Fruit fly (Drosophila melanogaster) whole organism, embryonic: Measurements from ENCODE around the gene Mrm2.

Source experiments
- Aef1 ChIP-seq: fragments of 200-800 bp; sonication (Bioruptor generic); IDR thresholded peaks from 3 replicates; pipeline ENCODE4 v1.3.6; 2022; ENCODE audit warnings: missing biosample characterization, missing genetic modification characterization
- CG10147 ChIP-seq: fragments of 200-800 bp; sonication (Bioruptor generic); optimal IDR thresholded peaks from 2 replicates; lab custom pipeline; 2019; ENCODE audit warnings: missing biosample characterization, mild to moderate bottlenecking, missing genetic modification characterization, moderate library complexity
- CG10209 ChIP-seq: fragments of 200-800 bp; sonication (Bioruptor generic); optimal IDR thresholded peaks from 3 replicates; lab custom pipeline; 2017; ENCODE audit warnings: missing biosample characterization, mild to moderate bottlenecking, missing genetic modification characterization, missing genetic modification reagents
- CG10565 ChIP-seq: fragments of 200-800 bp; sonication (Bioruptor generic); optimal IDR thresholded peaks from 3 replicates; lab custom pipeline; 2016; ENCODE audit warnings: missing biosample characterization, mild to moderate bottlenecking, missing genetic modification characterization
- CG11723 ChIP-seq: fragments of 200-800 bp; sonication (Bioruptor generic); optimal IDR thresholded peaks from 2 replicates; lab custom pipeline; 2017; ENCODE audit warnings: missing biosample characterization, mild to moderate bottlenecking, missing genetic modification characterization
- CG14667 ChIP-seq: fragments of 200-800 bp; sonication (Bioruptor generic); IDR thresholded peaks from 2 replicates; pipeline ENCODE4 v1.3.6; 2022; ENCODE audit warnings: missing biosample characterization, missing genetic modification characterization
- CG14860 ChIP-seq: fragments of 200-800 bp; sonication (Bioruptor generic); IDR thresholded peaks from 3 replicates; pipeline ENCODE4 v1.3.6; 2022; ENCODE audit warnings: missing biosample characterization, missing genetic modification characterization; ENCODE audit not compliant: partially characterized antibody
- CG1647 ChIP-seq: fragments of 200-800 bp; sonication (Bioruptor generic); optimal IDR thresholded peaks from 3 replicates; lab custom pipeline; 2016; ENCODE audit warnings: missing biosample characterization, missing genetic modification characterization
- CG16815 ChIP-seq: fragments of 200-800 bp; sonication (Bioruptor generic); optimal IDR thresholded peaks from 3 replicates; lab custom pipeline; 2017; ENCODE audit warnings: missing biosample characterization, mild to moderate bottlenecking, missing genetic modification characterization
- CG18599 ChIP-seq: fragments of 200-800 bp; sonication (Bioruptor generic); optimal IDR thresholded peaks from 3 replicates; lab custom pipeline; 2017; ENCODE audit warnings: missing biosample characterization, missing genetic modification characterization, mild to moderate bottlenecking, moderate library complexity, missing genetic modification reagents
- CG30403 ChIP-seq: fragments of 200-800 bp; sonication (Bioruptor generic); optimal IDR thresholded peaks from 3 replicates; lab custom pipeline; 2016; ENCODE audit warnings: missing biosample characterization, missing genetic modification characterization
- CG3407 ChIP-seq: fragments of 200-800 bp; sonication (Bioruptor generic); optimal IDR thresholded peaks from 2 replicates; lab custom pipeline; 2018; ENCODE audit warnings: missing biosample characterization, mild to moderate bottlenecking, missing genetic modification characterization
- CG8281 ChIP-seq: fragments of 200-800 bp; sonication (Bioruptor generic); optimal IDR thresholded peaks from 2 replicates; lab custom pipeline; 2018; ENCODE audit warnings: missing biosample characterization, mild to moderate bottlenecking, missing genetic modification characterization, moderate library complexity
- Dad ChIP-seq: fragments of 200-800 bp; sonication (Bioruptor generic); optimal IDR thresholded peaks from 3 replicates; lab custom pipeline; 2016; ENCODE audit warnings: missing biosample characterization, missing genetic modification characterization
- Dek ChIP-seq: fragments of 200-800 bp; sonication (Bioruptor generic); optimal IDR thresholded peaks from 3 replicates; lab custom pipeline; 2019; ENCODE audit warnings: missing biosample characterization, mild to moderate bottlenecking, missing genetic modification characterization, moderate library complexity
- Doc3 ChIP-seq: fragments of 200-800 bp; sonication (Bioruptor generic); IDR thresholded peaks from 3 replicates; pipeline ENCODE4 v1.3.6; 2022; ENCODE audit warnings: missing biosample characterization, missing genetic modification characterization; ENCODE audit not compliant: partially characterized antibody
- Dref ChIP-seq: fragments of 200-800 bp; sonication (Bioruptor generic); IDR thresholded peaks from 2 replicates; pipeline ENCODE4 v1.3.6; 2022; ENCODE audit warnings: missing biosample characterization, missing genetic modification characterization
- Drgx ChIP-seq: fragments of 200-800 bp; sonication (Bioruptor generic); IDR thresholded peaks from 2 replicates; pipeline ENCODE4 v1.3.6; 2022; ENCODE audit warnings: missing biosample characterization, missing genetic modification characterization
- Ets65A ChIP-seq: fragments of 200-800 bp; sonication (Bioruptor generic); peaks from one replicate; lab custom pipeline; 2016; ENCODE audit warnings: missing biosample characterization, missing genetic modification characterization
- Fer3 ChIP-seq: fragments of 200-800 bp; sonication (Bioruptor generic); optimal IDR thresholded peaks from 2 replicates; lab custom pipeline; 2018; ENCODE audit warnings: missing biosample characterization, mild to moderate bottlenecking, missing genetic modification characterization, moderate library complexity
- HLH54F ChIP-seq: fragments of 200-800 bp; sonication (Bioruptor generic); optimal IDR thresholded peaks from 3 replicates; lab custom pipeline; 2016; ENCODE audit warnings: missing biosample characterization, missing genetic modification characterization
- Neu2 ChIP-seq: fragments of 200-800 bp; sonication (Bioruptor generic); optimal IDR thresholded peaks from 3 replicates; lab custom pipeline; 2016; ENCODE audit warnings: missing biosample characterization, missing genetic modification characterization, borderline replicate concordance
- Oaz ChIP-seq: fragments of 200-800 bp; sonication (Bioruptor generic); IDR thresholded peaks from 2 replicates; pipeline ENCODE4 v1.3.6; 2022; ENCODE audit warnings: missing biosample characterization, missing genetic modification characterization
- Opbp ChIP-seq: fragments of 200-800 bp; sonication (Bioruptor generic); IDR thresholded peaks from 3 replicates; pipeline ENCODE4 v1.3.6; 2022; ENCODE audit warnings: missing biosample characterization, missing genetic modification characterization; ENCODE audit not compliant: partially characterized antibody
- Optix ChIP-seq: fragments of 200-800 bp; sonication (Bioruptor generic); IDR thresholded peaks from 3 replicates; pipeline ENCODE4 v1.3.6; 2022; ENCODE audit warnings: missing biosample characterization, missing genetic modification characterization
- PHDP ChIP-seq: fragments of 200-800 bp; sonication (Bioruptor generic); optimal IDR thresholded peaks from 3 replicates; lab custom pipeline; 2018; ENCODE audit warnings: missing biosample characterization, mild to moderate bottlenecking, missing genetic modification characterization, moderate library complexity
- Spps ChIP-seq: fragments of 200-800 bp; sonication (Bioruptor generic); optimal IDR thresholded peaks from 2 replicates; lab custom pipeline; 2018; ENCODE audit warnings: missing biosample characterization, mild to moderate bottlenecking, missing genetic modification characterization
- Stat92E ChIP-seq, 3 experiments: fragments of >200 bp in 2 of 3; fragments of 200-800 bp in 1 of 3; sonication (Bioruptor generic) in 1 of 3; optimal IDR thresholded peaks; 2 replicates each; lab custom pipeline; 2017 to 2019; ENCODE audit warnings: missing biosample characterization in 3 of 3, missing genetic modification characterization in 3 of 3, mild to moderate bottlenecking in 1 of 3, moderate library complexity in 1 of 3
- YL-1 ChIP-seq: fragments of 200-800 bp; sonication (Bioruptor generic); optimal IDR thresholded peaks from 3 replicates; lab custom pipeline; 2017; ENCODE audit warnings: missing biosample characterization, mild to moderate bottlenecking, missing genetic modification characterization
- amos ChIP-seq: fragments of 200-800 bp; sonication (Bioruptor generic); IDR thresholded peaks from 2 replicates; pipeline ENCODE4 v1.3.6; 2022; ENCODE audit warnings: missing biosample characterization, missing genetic modification characterization; ENCODE audit not compliant: partially characterized antibody
- ash1 ChIP-seq: fragments of 200-800 bp; sonication (Bioruptor generic); optimal IDR thresholded peaks from 2 replicates; lab custom pipeline; 2018; ENCODE audit warnings: missing biosample characterization, mild to moderate bottlenecking, missing genetic modification characterization
- chinmo ChIP-seq: fragments of 200-800 bp; sonication (Bioruptor generic); IDR thresholded peaks from 4 replicates; pipeline ENCODE4 v1.3.6; 2022; ENCODE audit warnings: missing biosample characterization, missing genetic modification characterization; ENCODE audit not compliant: partially characterized antibody
- crol ChIP-seq: fragments of 200-800 bp; sonication (Bioruptor generic); IDR thresholded peaks from 2 replicates; pipeline ENCODE4 v1.3.6; 2022; ENCODE audit warnings: missing biosample characterization, missing genetic modification characterization
- crp ChIP-seq, 2 experiments: fragments of 200-800 bp; sonication (Bioruptor generic); optimal IDR thresholded peaks; 2 replicates in 1 of 2; 3 replicates in 1 of 2; lab custom pipeline; 2017; ENCODE audit warnings: missing biosample characterization in 2 of 2, missing genetic modification characterization in 2 of 2, mild to moderate bottlenecking in 1 of 2, moderate library complexity in 1 of 2
- dmrt11E ChIP-seq: fragments of 200-800 bp; sonication (Bioruptor generic); optimal IDR thresholded peaks from 3 replicates; lab custom pipeline; 2018; ENCODE audit warnings: missing biosample characterization, mild to moderate bottlenecking, missing genetic modification characterization, moderate library complexity
- dmrt99B ChIP-seq: fragments of 200-800 bp; sonication (Bioruptor generic); optimal IDR thresholded peaks from 2 replicates; lab custom pipeline; 2018; ENCODE audit warnings: missing biosample characterization, mild to moderate bottlenecking, missing genetic modification characterization, moderate library complexity
- eve ChIP-seq, 2 experiments: fragments of >200 bp; optimal IDR thresholded peaks; 2 replicates each; lab custom pipeline; 2017; ENCODE audit warnings: missing biosample characterization in 2 of 2, missing genetic modification characterization in 2 of 2
- exex ChIP-seq: fragments of 200-800 bp; sonication (Bioruptor generic); optimal IDR thresholded peaks from 4 replicates; lab custom pipeline; 2018; ENCODE audit warnings: missing biosample characterization, mild to moderate bottlenecking, missing genetic modification characterization, moderate library complexity
- fd3F ChIP-seq: fragments of 200-800 bp; sonication (Bioruptor generic); optimal IDR thresholded peaks from 2 replicates; lab custom pipeline; 2018; ENCODE audit warnings: missing biosample characterization, mild to moderate bottlenecking, missing genetic modification characterization, moderate library complexity
- ftz-f1 ChIP-seq: fragments of 200-800 bp; sonication (Bioruptor generic); optimal IDR thresholded peaks from 2 replicates; lab custom pipeline; 2016; ENCODE audit warnings: missing biosample characterization, missing genetic modification characterization
- hbn ChIP-seq: fragments of 200-800 bp; sonication (Bioruptor generic); IDR thresholded peaks from 2 replicates; pipeline ENCODE4 v1.3.6; 2022; ENCODE audit warnings: missing biosample characterization, missing genetic modification characterization; ENCODE audit not compliant: partially characterized antibody
- klu ChIP-seq: fragments of 200-800 bp; sonication (Bioruptor generic); IDR thresholded peaks from 2 replicates; pipeline ENCODE4 v1.3.6; 2022; ENCODE audit warnings: missing biosample characterization, missing genetic modification characterization
- lmd ChIP-seq: fragments of 200-800 bp; sonication (Bioruptor generic); IDR thresholded peaks from 2 replicates; pipeline ENCODE4 v1.3.6; 2022; ENCODE audit warnings: missing biosample characterization, missing genetic modification characterization
- pan ChIP-seq, 4 experiments: fragments of >200 bp in 3 of 4; fragments of 200-800 bp in 1 of 4; sonication (Bioruptor generic) in 1 of 4; optimal IDR thresholded peaks in 3 of 4; IDR thresholded peaks in 1 of 4; 2 replicates each; pipeline versions ENCODE4 v1.3.6 to Lab custom; 2017 to 2022; ENCODE audit warnings: missing biosample characterization in 2 of 4, missing genetic modification characterization in 2 of 4, mixed read lengths in 1 of 4
- repo ChIP-seq: fragments of 200-800 bp; sonication (Bioruptor generic); optimal IDR thresholded peaks from 2 replicates; lab custom pipeline; 2016; ENCODE audit warnings: missing biosample characterization, missing genetic modification characterization
- slou ChIP-seq: fragments of 200-800 bp; sonication (Bioruptor generic); optimal IDR thresholded peaks from 3 replicates; lab custom pipeline; 2016; ENCODE audit warnings: missing biosample characterization, missing genetic modification characterization
- stc ChIP-seq: fragments of 200-800 bp; sonication (Bioruptor generic); IDR thresholded peaks from 2 replicates; pipeline ENCODE4 v1.3.6; 2022; ENCODE audit warnings: missing biosample characterization, missing genetic modification characterization

Gene Mrm2

dm6 chr3R:19902926-19903739, 41.7 kb downstream of the Mrm2 start, which contains the start of gene ClpX (continued):
- TF ChIP-seq Fer3, result no peak
- peak; percentile 50 for TF ChIP-seq Dad (GFP tag; lab: Kevin White, UChicago)
- TF ChIP-seq CG11723, result no peak
- peak; percentile 82 to 97 for TF ChIP-seq crp (GFP tag; optimal IDR thresholded peaks at IDR 0.05; lab: Kevin White, UChicago)
- no peak for TF ChIP-seq CG10565
- no peak for TF ChIP-seq repo (GFP tag; lab: Kevin White, UChicago)
- peak; percentile 17 for TF ChIP-seq PHDP (tag; lab: Kevin White, UChicago)
- TF ChIP-seq Opbp (GFP tag; lab: Robert Waterston, UW), result peak; percentile 69
- 0 out of 4 replicates have a peak, but pooled peaks have one; percentile 41 for TF ChIP-seq chinmo
- no peak for TF ChIP-seq Aef1 (GFP tag; lab: Robert Waterston, UW)
- no peak for TF ChIP-seq stc (GFP tag; lab: Robert Waterston, UW)
- TF ChIP-seq Oaz (GFP tag; lab: Robert Waterston, UW), result no peak
- TF ChIP-seq dmrt11E, result no peak
- TF ChIP-seq ash1 (GFP tag; lab: Kevin White, UChicago), result no peak
- no peak for TF ChIP-seq pan (optimal IDR thresholded peaks at IDR 0.05; lab: Kevin White, UChicago)
- peak in 1 of 2 experiments; percentile 12 for TF ChIP-seq pan (GFP tag; optimal IDR thresholded peaks at IDR 0.05 in 1 of 2, IDR thresholded peaks at IDR 0.05 in 1 of 2)
- TF ChIP-seq CG14667 (GFP tag; lab: Robert Waterston, UW), result no peak
- TF ChIP-seq CG10147 (GFP tag; lab: Kevin White, UChicago), result peak; percentile 29
- no peak for TF ChIP-seq lmd (GFP tag; lab: Robert Waterston, UW)
- no peak for TF ChIP-seq ftz-f1 (GFP tag; lab: Kevin White, UChicago)
- no peak for TF ChIP-seq CG8281
- TF ChIP-seq Neu2 (GFP tag; lab: Kevin White, UChicago), result no peak
- TF ChIP-seq Ets65A (GFP tag; lab: Kevin White, UChicago), result no peak
- no peak for TF ChIP-seq CG1647 (GFP tag; lab: Kevin White, UChicago)
- TF ChIP-seq Drgx, result no peak
- TF ChIP-seq eve (GFP tag; optimal IDR thresholded peaks at IDR 0.05; lab: Kevin White, UChicago), result no peak
- peak; percentile 65; the same call in 1 of the 2 replicates for TF ChIP-seq amos (GFP tag; lab: Robert Waterston, UW)
- TF ChIP-seq slou (GFP tag; lab: Kevin White, UChicago), result no peak
- TF ChIP-seq crol, result peak; percentile 70
- no peak for TF ChIP-seq fd3F
- no peak for TF ChIP-seq HLH54F (GFP tag; lab: Kevin White, UChicago)
- peak; percentile 61; the same call in 2 of the 3 replicates for TF ChIP-seq Doc3 (GFP tag; lab: Robert Waterston, UW)
- peak; percentile 65 for TF ChIP-seq YL-1
- no peak for TF ChIP-seq CG18599 (GFP tag; lab: Kevin White, UChicago)
- TF ChIP-seq exex (tag; lab: Kevin White, UChicago), result peak; percentile 18
- no peak for TF ChIP-seq Optix (GFP tag; lab: Robert Waterston, UW)
- TF ChIP-seq Stat92E (GFP tag; optimal IDR thresholded peaks at IDR 0.05; lab: Kevin White, UChicago), result peak in 1 of 3 experiments; percentile 48
- peak; percentile 20 for TF ChIP-seq Dek (tag; lab: Kevin White, UChicago)
- no peak for TF ChIP-seq CG3407 (GFP tag; lab: Kevin White, UChicago)
- TF ChIP-seq CG14860, result peak; percentile 59; the same call in 2 of the 3 replicates
- TF ChIP-seq CG10209 (GFP tag; lab: Kevin White, UChicago), result no peak
- no peak for TF ChIP-seq CG16815 (GFP tag; lab: Kevin White, UChicago)
- no peak for TF ChIP-seq Spps (tag; lab: Kevin White, UChicago)
- TF ChIP-seq klu (GFP tag; lab: Robert Waterston, UW), result no peak
- peak; percentile 78 for TF ChIP-seq Dref (GFP tag; lab: Robert Waterston, UW)
- TF ChIP-seq CG30403 (GFP tag; lab: Kevin White, UChicago), result no peak
- no peak for TF ChIP-seq dmrt99B (tag; lab: Kevin White, UChicago)
- peak; percentile 70 for TF ChIP-seq hbn (GFP tag; lab: Robert Waterston, UW)
